Worm (Caenorhabditis elegans) whole organism, early embryonic: ENCODE data around the gene R05G6.5.

Experiments used
- B0310.2 ChIP-seq: sonication (generic microtip); optimal IDR thresholded peaks from 2 replicates; lab custom pipeline; 2016; ENCODE audit warnings: mild to moderate bottlenecking, missing genetic modification characterization, missing compliant biosample characterization
- F13C5.2 ChIP-seq: sonication (generic microtip); optimal IDR thresholded peaks from 2 replicates; lab custom pipeline; 2017; ENCODE audit warnings: mild to moderate bottlenecking, missing genetic modification characterization, inconsistent platforms, missing compliant biosample characterization
- aly-1 ChIP-seq: sonication (generic microtip); optimal IDR thresholded peaks from 2 replicates; lab custom pipeline; 2016; ENCODE audit warnings: missing genetic modification characterization, missing compliant biosample characterization
- ama-1 ChIP-seq: fragments of 150-350 bp; optimal IDR thresholded peaks from 2 replicates; lab custom pipeline; 2014
- ceh-13 ChIP-seq: fragments of 200-800 bp; sonication (Bioruptor generic); optimal IDR thresholded peaks from 2 replicates; lab custom pipeline; 2018; ENCODE audit warnings: mild to moderate bottlenecking, missing genetic modification characterization, missing compliant biosample characterization
- ceh-36 ChIP-seq: sonication (generic microtip); optimal IDR thresholded peaks from 2 replicates; lab custom pipeline; 2016; ENCODE audit warnings: missing genetic modification characterization, inconsistent platforms, missing compliant biosample characterization
- ets-7 ChIP-seq: sonication (generic microtip); optimal IDR thresholded peaks from 2 replicates; lab custom pipeline; 2016; ENCODE audit warnings: missing genotype, missing genetic modification characterization, missing compliant biosample characterization
- flt-1 ChIP-seq: fragments of 200-800 bp; sonication (Bioruptor generic); IDR thresholded peaks from 2 replicates; pipeline ENCODE4 v1.3.6; 2022; ENCODE audit warnings: missing genetic modification characterization, missing compliant biosample characterization
- hmbx-1 ChIP-seq: sonication (generic microtip); optimal IDR thresholded peaks from 2 replicates; lab custom pipeline; 2016; ENCODE audit warnings: mild to moderate bottlenecking, missing genetic modification characterization, missing compliant biosample characterization
- hmg-4 ChIP-seq: fragments of 200-800 bp; sonication (Bioruptor generic); optimal IDR thresholded peaks from 2 replicates; lab custom pipeline; 2018; ENCODE audit warnings: mild to moderate bottlenecking, missing genetic modification characterization, missing compliant biosample characterization
- hnd-1 ChIP-seq: sonication (generic microtip); optimal IDR thresholded peaks from 2 replicates; lab custom pipeline; 2016; ENCODE audit warnings: missing genetic modification characterization, missing compliant biosample characterization
- pes-1 ChIP-seq: fragments of 200-800 bp; sonication (Bioruptor generic); IDR thresholded peaks from 2 replicates; pipeline ENCODE4 v1.3.6; 2022; ENCODE audit warnings: missing genetic modification reagents, missing genetic modification characterization, missing compliant biosample characterization
- scrt-1 ChIP-seq: fragments of 200-800 bp; sonication (Bioruptor generic); IDR thresholded peaks from 2 replicates; pipeline ENCODE4 v1.3.6; 2022; ENCODE audit warnings: missing genetic modification characterization, missing compliant biosample characterization
- sea-1 ChIP-seq: fragments of 200-800 bp; sonication (Bioruptor generic); conservative IDR thresholded peaks from 2 replicates; pipeline ENCODE4 v1.3.6; 2022; ENCODE audit warnings: missing genetic modification characterization, missing compliant biosample characterization
- tbx-11 ChIP-seq: fragments of 200-800 bp; sonication (Bioruptor generic); IDR thresholded peaks from 2 replicates; pipeline ENCODE4 v1.3.6; 2022; ENCODE audit warnings: missing genetic modification characterization, missing compliant biosample characterization
- tbx-37 ChIP-seq: fragments of 200-800 bp; sonication (Bioruptor generic); conservative IDR thresholded peaks from 2 replicates; pipeline ENCODE4 v1.3.6; 2022; ENCODE audit warnings: missing genetic modification reagents, missing genetic modification characterization, missing compliant biosample characterization
- tra-4 ChIP-seq: sonication (generic microtip); optimal IDR thresholded peaks from 2 replicates; lab custom pipeline; 2017; ENCODE audit warnings: missing genetic modification characterization, missing compliant biosample characterization

The R05G6.5 gene

ce11 chrIV:7505866-7506488 lies 2.2 kb upstream of the R05G6.5 start:
- TF ChIP-seq F13C5.2 (tag; lab: Kevin White, UChicago) (no peak), ets-7 (tag; lab: Kevin White, UChicago) (no peak), tbx-11 (GFP tag; lab: Robert Waterston, UW) (no peak), flt-1 (no peak), sea-1 (GFP tag; lab: Robert Waterston, UW) (no peak), hmbx-1 (tag; lab: Kevin White, UChicago) (no peak), hmg-4 (GFP tag; lab: Kevin White, UChicago) (no peak), tra-4 (tag; lab: Kevin White, UChicago) (no peak), ceh-13 (GFP tag; lab: Kevin White, UChicago) (no peak), aly-1 (tag; lab: Kevin White, UChicago) (no peak), hnd-1 (tag; lab: Kevin White, UChicago) (no peak), ceh-36 (no peak)

ce11 chrIV:7506711-7507110 lies 1.5 kb upstream of the R05G6.5 start:
- no peak for TF ChIP-seq aly-1 (tag; lab: Kevin White, UChicago)
- no peak for TF ChIP-seq hmbx-1 (tag; lab: Kevin White, UChicago)
- no peak for TF ChIP-seq ets-7 (tag; lab: Kevin White, UChicago)
- no peak for TF ChIP-seq flt-1
- no peak for TF ChIP-seq tbx-37 (GFP tag; lab: Robert Waterston, UW)
- no peak for TF ChIP-seq hnd-1 (tag; lab: Kevin White, UChicago)
- TF ChIP-seq tbx-11 (GFP tag; lab: Robert Waterston, UW) = no peak
- no peak for TF ChIP-seq sea-1 (GFP tag; lab: Robert Waterston, UW)
- TF ChIP-seq ceh-36 = no peak
- TF ChIP-seq F13C5.2 (tag; lab: Kevin White, UChicago) = no peak

DNA sequence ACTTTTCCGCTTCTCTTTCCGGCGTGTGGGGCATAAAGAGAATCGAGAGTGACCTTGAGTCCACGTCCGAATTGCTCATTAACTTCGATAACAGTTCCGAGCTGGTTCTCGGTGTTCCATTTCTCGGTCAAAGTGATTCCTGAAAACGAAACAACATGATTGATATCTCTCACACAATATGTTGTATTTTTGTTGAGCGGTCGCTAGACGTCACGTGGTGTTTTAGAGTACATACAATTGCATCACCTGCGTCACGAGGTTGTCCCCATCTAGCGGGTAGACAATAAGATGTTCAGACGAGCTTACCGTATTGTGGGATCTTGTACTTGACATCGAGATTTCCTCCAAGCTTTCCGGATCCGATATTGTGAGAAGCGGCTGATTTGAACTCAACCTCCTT lies 862 bp upstream of the R05G6.5 start:
- TF ChIP-seq flt-1 = no peak
- TF ChIP-seq hnd-1 (tag; lab: Kevin White, UChicago) = no peak
- TF ChIP-seq ceh-36 = no peak
- no peak for TF ChIP-seq sea-1 (GFP tag; lab: Robert Waterston, UW)
- no peak for TF ChIP-seq ama-1 (lab: Kevin White, UChicago)
- TF ChIP-seq scrt-1 (GFP tag; lab: Robert Waterston, UW) = no peak
- no peak for TF ChIP-seq tra-4 (tag; lab: Kevin White, UChicago)
- TF ChIP-seq ceh-13 (GFP tag; lab: Kevin White, UChicago) = no peak
- TF ChIP-seq ets-7 (tag; lab: Kevin White, UChicago) = no peak
- no peak for TF ChIP-seq aly-1 (tag; lab: Kevin White, UChicago)
- TF ChIP-seq hmbx-1 (tag; lab: Kevin White, UChicago) = no peak
- no peak for TF ChIP-seq tbx-11 (GFP tag; lab: Robert Waterston, UW)
- no peak for TF ChIP-seq tbx-37 (GFP tag; lab: Robert Waterston, UW)
- TF ChIP-seq hmg-4 (GFP tag; lab: Kevin White, UChicago) = no peak
- no peak for TF ChIP-seq pes-1 (GFP tag; lab: Robert Waterston, UW)
- no peak for TF ChIP-seq F13C5.2 (tag; lab: Kevin White, UChicago)
- TF ChIP-seq B0310.2 (tag; lab: Kevin White, UChicago) = no peak

DNA sequence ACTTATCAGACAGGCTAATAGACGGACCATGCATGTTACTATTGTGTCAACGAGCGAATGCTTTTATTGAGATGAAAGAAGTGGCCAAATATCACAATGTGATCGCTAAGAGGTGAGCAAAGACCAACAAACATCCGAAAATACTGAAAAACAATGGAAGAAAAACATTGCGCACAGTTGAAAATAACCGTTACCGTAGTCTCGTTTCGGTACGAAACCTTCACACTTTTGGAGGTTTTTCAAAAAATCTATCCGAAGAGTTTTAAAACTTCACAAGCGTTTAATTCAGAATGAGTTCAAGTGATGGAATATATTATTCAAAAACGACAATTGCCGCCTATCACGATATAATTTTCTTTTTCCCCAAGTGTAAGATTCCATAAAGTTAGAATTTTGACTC lies 683 bp downstream of the R05G6.5 start:
- TF ChIP-seq tbx-37 (GFP tag; lab: Robert Waterston, UW) (no peak), tra-4 (tag; lab: Kevin White, UChicago) (no peak), aly-1 (tag; lab: Kevin White, UChicago) (no peak)

DNA sequence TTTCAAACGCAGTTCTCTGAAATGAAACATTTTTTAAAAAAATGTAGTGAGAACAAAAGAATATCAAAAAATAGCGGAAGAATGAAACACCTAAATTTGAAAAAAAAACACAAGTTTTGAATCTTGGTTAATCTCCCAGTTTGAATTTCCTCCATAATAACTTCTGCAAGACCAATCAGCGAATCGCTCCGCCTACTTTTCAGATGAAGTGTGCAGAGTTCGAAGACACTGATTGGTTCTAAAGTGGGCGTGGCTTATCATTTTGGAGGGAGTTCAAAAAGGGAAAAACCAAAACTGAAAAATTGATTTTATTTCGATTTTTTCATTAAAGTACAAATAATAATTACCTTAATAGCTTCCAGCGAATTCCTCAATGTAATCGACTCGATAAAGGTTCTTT lies 2.7 kb downstream of the R05G6.5 start:
- no peak for TF ChIP-seq hnd-1 (tag; lab: Kevin White, UChicago)
- no peak for TF ChIP-seq sea-1 (GFP tag; lab: Robert Waterston, UW)

DNA sequence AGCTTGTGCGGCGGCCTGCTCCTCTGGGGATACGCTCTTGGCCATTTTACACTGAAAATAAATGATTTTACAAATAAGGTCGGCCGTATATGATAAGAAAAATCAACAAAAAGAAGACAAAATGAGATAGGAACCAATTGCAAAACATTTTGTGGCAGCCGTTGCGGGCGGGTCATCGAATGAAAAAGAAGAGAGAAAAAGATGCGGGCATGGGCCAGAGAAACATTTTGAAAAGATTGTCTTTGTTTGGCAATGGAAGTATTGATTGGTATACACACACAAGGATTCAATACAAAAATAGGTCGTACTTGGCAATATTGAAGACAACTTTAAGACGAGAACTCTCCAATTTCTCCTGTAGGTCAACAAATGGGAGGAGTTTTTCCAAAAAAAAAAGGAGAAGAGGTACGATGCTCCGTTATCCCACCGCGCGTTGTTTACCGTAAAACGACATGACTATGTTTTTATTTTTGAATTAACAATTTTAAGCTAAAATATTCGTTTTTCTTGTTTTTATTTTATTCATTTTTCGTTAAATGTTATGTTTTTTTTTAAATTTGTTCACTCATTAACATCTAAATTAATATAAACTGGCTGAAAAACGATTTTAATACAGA lies 4.6 kb downstream of the R05G6.5 start, which contains the start of the genes plc-4 and R05G6.4:
TSS of gene plc-4 (minus strand) at position 51 of the 617 bp plus-strand sequence.
TSS of gene R05G6.4 (plus strand) at position 617 of the 617 bp plus-strand sequence.
- TF ChIP-seq ceh-36 (no peak), ama-1 (lab: Kevin White, UChicago) (no peak), ceh-13 (GFP tag; lab: Kevin White, UChicago) (no peak), F13C5.2 (tag; lab: Kevin White, UChicago) (no peak), aly-1 (tag; lab: Kevin White, UChicago) (no peak), scrt-1 (GFP tag; lab: Robert Waterston, UW) (no peak), tbx-37 (GFP tag; lab: Robert Waterston, UW) (no peak), ets-7 (tag; lab: Kevin White, UChicago) (no peak)

DNA sequence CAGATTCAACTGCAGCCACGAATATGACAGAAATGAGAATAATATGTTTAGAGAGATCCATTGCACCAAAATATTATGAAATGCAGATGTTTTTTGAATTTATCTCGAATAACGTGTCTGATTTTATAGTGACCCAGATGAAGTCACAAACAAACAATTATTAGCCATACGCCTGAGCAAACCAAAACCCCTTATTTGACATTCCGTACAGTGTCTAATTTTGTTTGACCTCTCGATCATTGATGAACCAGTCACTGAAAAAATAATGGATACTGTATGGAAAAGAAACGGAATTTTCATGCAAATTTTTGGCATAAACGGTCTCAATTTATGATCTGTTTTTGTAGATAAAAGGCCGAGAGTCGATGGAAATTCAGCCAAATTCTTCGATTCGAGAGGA lies 8.0 kb downstream of the R05G6.5 start, which contains the start of the genes R05G6.9 and R05G6.3:
TSS of gene R05G6.9 (minus strand) at position 101 of the 400 bp plus-strand sequence.
TSS of gene R05G6.3 (plus strand) at position 386 of the 400 bp plus-strand sequence.
- TF ChIP-seq scrt-1 (GFP tag; lab: Robert Waterston, UW) (no peak), tbx-11 (GFP tag; lab: Robert Waterston, UW) (no peak), hmbx-1 (tag; lab: Kevin White, UChicago) (no peak)

DNA sequence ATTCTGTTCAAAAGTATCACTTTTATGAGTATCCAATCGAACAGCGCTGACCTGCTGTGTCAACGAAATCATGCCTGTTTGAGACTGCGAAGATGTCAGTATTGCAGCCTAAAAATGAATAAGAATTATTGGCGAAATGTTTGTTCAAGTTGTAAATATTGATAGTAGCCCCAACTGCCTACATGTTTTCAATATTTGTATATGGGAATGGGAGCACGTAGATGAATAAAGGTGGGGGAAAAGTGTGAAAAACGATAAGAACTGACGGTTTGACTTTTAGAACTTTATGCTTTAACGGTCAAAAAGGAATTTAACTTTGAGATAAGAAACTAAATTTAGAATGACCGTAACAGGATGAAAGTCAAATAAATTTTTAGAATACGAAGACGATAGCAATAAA lies 12.1 kb downstream of the R05G6.5 start:
- TF ChIP-seq hmg-4 (GFP tag; lab: Kevin White, UChicago) (no peak), flt-1 (no peak), hmbx-1 (tag; lab: Kevin White, UChicago) (no peak), ama-1 (lab: Kevin White, UChicago) (no peak), F13C5.2 (tag; lab: Kevin White, UChicago) (no peak), ceh-36 (no peak), tra-4 (tag; lab: Kevin White, UChicago) (no peak), ceh-13 (GFP tag; lab: Kevin White, UChicago) (no peak)
